Worm (Caenorhabditis elegans) whole organism, early embryonic: Measurements from ENCODE around the gene fbxa-171.

ENCODE experiments used
- aly-1 ChIP-seq: sonication (generic microtip); optimal IDR thresholded peaks from 2 replicates; lab custom pipeline; 2016; ENCODE audit warnings: missing genetic modification characterization, missing compliant biosample characterization
- ama-1 ChIP-seq: fragments of 150-350 bp; optimal IDR thresholded peaks from 2 replicates; lab custom pipeline; 2014
- ceh-36 ChIP-seq: sonication (generic microtip); optimal IDR thresholded peaks from 2 replicates; lab custom pipeline; 2016; ENCODE audit warnings: missing genetic modification characterization, inconsistent platforms, missing compliant biosample characterization
- flt-1 ChIP-seq: fragments of 200-800 bp; sonication (Bioruptor generic); IDR thresholded peaks from 2 replicates; pipeline ENCODE4 v1.3.6; 2022; ENCODE audit warnings: missing genetic modification characterization, missing compliant biosample characterization
- hmg-4 ChIP-seq: fragments of 200-800 bp; sonication (Bioruptor generic); optimal IDR thresholded peaks from 2 replicates; lab custom pipeline; 2018; ENCODE audit warnings: mild to moderate bottlenecking, missing genetic modification characterization, missing compliant biosample characterization
- sea-1 ChIP-seq: fragments of 200-800 bp; sonication (Bioruptor generic); conservative IDR thresholded peaks from 2 replicates; pipeline ENCODE4 v1.3.6; 2022; ENCODE audit warnings: missing genetic modification characterization, missing compliant biosample characterization

DNA sequence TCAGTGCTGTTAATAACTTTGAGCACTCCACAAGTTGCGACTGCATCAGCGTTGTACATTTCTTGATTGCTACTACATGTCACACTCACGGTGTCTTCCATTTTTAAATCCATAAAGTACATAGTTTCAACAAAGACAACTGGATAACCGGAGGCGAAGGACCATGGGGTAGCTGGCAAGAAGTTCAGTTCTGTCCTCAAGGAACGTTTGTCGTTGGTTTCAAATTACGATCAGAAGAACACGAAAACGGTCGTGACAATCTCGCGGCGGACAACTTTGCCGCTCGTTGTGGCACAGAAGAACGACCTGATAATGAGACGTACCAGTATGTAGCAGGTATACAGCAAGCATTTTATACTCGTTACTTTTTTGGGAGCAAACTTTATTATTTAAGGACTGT is 33.1 kb downstream of the fbxa-171 start, which contains the start of gene C18D4.3:
- TF ChIP-seq ama-1 (lab: Kevin White, UChicago) = no peak
- no peak for TF ChIP-seq sea-1 (GFP tag; lab: Robert Waterston, UW)
- TF ChIP-seq ceh-36 (tag; lab: Kevin White, UChicago) = no peak
- no peak for TF ChIP-seq hmg-4 (GFP tag; lab: Kevin White, UChicago)
- TF ChIP-seq flt-1 (GFP tag; lab: Robert Waterston, UW) = no peak
- no peak for TF ChIP-seq aly-1 (tag; lab: Kevin White, UChicago)
